Worm (Caenorhabditis elegans): ENCODE measurements around the gene meg-1.
A peak's percentile ranks its signal among the peaks of the same experiment; 100 is the strongest.

meg-1 gene

ce11 chrX:13958451-13958850, 29.0 kb upstream of the meg-1 start:
- TF ChIP-seq ztf-28 (GFP tag; IDR thresholded peaks at IDR 0.05) (no peak), ceh-79 (tag; optimal IDR thresholded peaks at IDR 0.05) (no peak), pbrm-1 (GFP tag; IDR thresholded peaks at IDR 0.05) (no peak)

- TF ChIP-seq ztf-3 (GFP tag; optimal IDR thresholded peaks at IDR 0.05) (no peak), zfh-2 (GFP tag; conservative IDR thresholded peaks at IDR 0.05) (peak; percentile 65)
Observed at ce11 chrX:13952347-13952746, 22.9 kb upstream of the meg-1 start.

- TF ChIP-seq let-607 (tag; optimal IDR thresholded peaks at IDR 0.05): no peak
- peak; percentile 42; the same call in 1 of the 2 replicates for TF ChIP-seq rcor-1 (GFP tag; IDR thresholded peaks at IDR 0.05)
- TF ChIP-seq ztf-26 (tag; optimal IDR thresholded peaks at IDR 0.05): peak; percentile 60
- peak; percentile 7 for TF ChIP-seq unc-62 (GFP tag; optimal IDR thresholded peaks at IDR 0.05)
- no peak for TF ChIP-seq F57C9.4 (tag; optimal IDR thresholded peaks at IDR 0.05)
- no peak for TF ChIP-seq ceh-100 (GFP tag; IDR thresholded peaks at IDR 0.05)
- peak; percentile 56 for TF ChIP-seq nhr-80 (tag; optimal IDR thresholded peaks at IDR 0.05)
- TF ChIP-seq hmg-1.2 (GFP tag; IDR thresholded peaks at IDR 0.05): peak; percentile 89
- TF ChIP-seq ceh-27 (GFP tag; optimal IDR thresholded peaks at IDR 0.05): peak; percentile 24
- TF ChIP-seq Y53G8AR.9 (GFP tag; conservative IDR thresholded peaks at IDR 0.05): no peak
- no peak for TF ChIP-seq F52B5.7 (tag; optimal IDR thresholded peaks at IDR 0.05)
- TF ChIP-seq zfh-2 (GFP tag; conservative IDR thresholded peaks at IDR 0.05): peak; percentile 77
- no peak for TF ChIP-seq athp-1 (tag; optimal IDR thresholded peaks at IDR 0.05)
- peak; percentile 9 for TF ChIP-seq madf-10 (tag; optimal IDR thresholded peaks at IDR 0.05)
- TF ChIP-seq B0336.3 (GFP tag; IDR thresholded peaks at IDR 0.05): peak; percentile 58; the same call in 1 of the 2 replicates
- peak; percentile 5 for TF ChIP-seq gei-17 (GFP tag; optimal IDR thresholded peaks at IDR 0.05)
- TF ChIP-seq rpc-1 (optimal IDR thresholded peaks at IDR 0.05): no peak
- TF ChIP-seq rpc-1 (tag; optimal IDR thresholded peaks at IDR 0.05): no peak
- TF ChIP-seq nfya-2 (GFP tag; IDR thresholded peaks at IDR 0.05): no peak
- no peak for TF ChIP-seq tbx-9 (tag; optimal IDR thresholded peaks at IDR 0.05; ENCODE audit: borderline replicate concordance)
- no peak for TF ChIP-seq somi-1 (GFP tag; optimal IDR thresholded peaks at IDR 0.05)
- no peak for TF ChIP-seq D2030.7 (GFP tag; IDR thresholded peaks at IDR 0.05)
- no peak for TF ChIP-seq cebp-1 (GFP tag; IDR thresholded peaks at IDR 0.05)
- TF ChIP-seq cebp-1 (tag; optimal IDR thresholded peaks at IDR 0.05): peak; percentile 56
- peak; percentile 54 for TF ChIP-seq lin-40 (tag; optimal IDR thresholded peaks at IDR 0.05)
- TF ChIP-seq F55B11.4 (tag; optimal IDR thresholded peaks at IDR 0.05; ENCODE audit: borderline replicate concordance, insufficient read depth): no peak
- TF ChIP-seq tbp1 (GFP tag; optimal IDR thresholded peaks at IDR 0.05): peak; percentile 2
- 0 out of 2 replicates have a peak, but pooled peaks have one; percentile 46 for TF ChIP-seq dox-1 (GFP tag; IDR thresholded peaks at IDR 0.05)
- peak; percentile 43 for TF ChIP-seq ZK185.1 (tag; optimal IDR thresholded peaks at IDR 0.05; ENCODE audit: poor library complexity, severe bottlenecking)
- TF ChIP-seq F23B12.7 (tag; optimal IDR thresholded peaks at IDR 0.05; ENCODE audit: insufficient read depth): no peak
- TF ChIP-seq lsl-1 (GFP tag; optimal IDR thresholded peaks at IDR 0.05): no peak
- no peak for TF ChIP-seq snpc-4 (GFP tag; optimal IDR thresholded peaks at IDR 0.05)
- TF ChIP-seq snpc-4 (tag; optimal IDR thresholded peaks at IDR 0.05): peak in 1 of 4 experiments; percentile 34
- TF ChIP-seq him-1 (tag; optimal IDR thresholded peaks at IDR 0.05): no peak
- TF ChIP-seq pha-4 (tag; optimal IDR thresholded peaks at IDR 0.05): no peak
- peak; percentile 29 for TF ChIP-seq mcd-1 (GFP tag; IDR thresholded peaks at IDR 0.05)
Observed at ce11 chrX:13950620-13951152, 21.3 kb upstream of the meg-1 start.

Measured in whole organism, young adult.